Worm (Caenorhabditis elegans) whole organism, L4/young adult: ENCODE data around the gene W05B10.3.

ENCODE experiments used
- W03F9.2 ChIP-seq: fragments of 150-350 bp; optimal IDR thresholded peaks from 2 replicates; lab custom pipeline; 2014; ENCODE audit warnings: missing biosample characterization, missing genetic modification characterization
- dao-5 ChIP-seq: sonication (generic microtip); optimal IDR thresholded peaks from 2 replicates; lab custom pipeline; 2016; ENCODE audit warnings: missing genotype, missing genetic modification characterization, moderate library complexity, missing compliant biosample characterization
- him-1 ChIP-seq: sonication (generic microtip); optimal IDR thresholded peaks from 2 replicates; lab custom pipeline; 2016; ENCODE audit warnings: missing genotype, missing genetic modification reagents, missing genetic modification characterization, missing compliant biosample characterization

Gene W05B10.3

ce11 chrV:12636248-12636647 is 25.3 kb downstream of the W05B10.3 start:
- TF ChIP-seq W03F9.2 (tag; lab: Kevin White, UChicago) (no peak), him-1 (tag; lab: Kevin White, UChicago) (no peak), dao-5 (tag; lab: Kevin White, UChicago) (no peak)

ce11 chrV:12635218-12635617 is 26.3 kb downstream of the W05B10.3 start:
- TF ChIP-seq W03F9.2 (tag; lab: Kevin White, UChicago): no peak
- TF ChIP-seq him-1 (tag; lab: Kevin White, UChicago): no peak
- no peak for TF ChIP-seq dao-5 (tag; lab: Kevin White, UChicago)

- TF ChIP-seq dao-5 (tag; lab: Kevin White, UChicago): no peak
- TF ChIP-seq him-1 (tag; lab: Kevin White, UChicago): no peak
- no peak for TF ChIP-seq W03F9.2 (tag; lab: Kevin White, UChicago)
Observed at ce11 chrV:12634746-12635145, 26.8 kb downstream of the W05B10.3 start.

DNA sequence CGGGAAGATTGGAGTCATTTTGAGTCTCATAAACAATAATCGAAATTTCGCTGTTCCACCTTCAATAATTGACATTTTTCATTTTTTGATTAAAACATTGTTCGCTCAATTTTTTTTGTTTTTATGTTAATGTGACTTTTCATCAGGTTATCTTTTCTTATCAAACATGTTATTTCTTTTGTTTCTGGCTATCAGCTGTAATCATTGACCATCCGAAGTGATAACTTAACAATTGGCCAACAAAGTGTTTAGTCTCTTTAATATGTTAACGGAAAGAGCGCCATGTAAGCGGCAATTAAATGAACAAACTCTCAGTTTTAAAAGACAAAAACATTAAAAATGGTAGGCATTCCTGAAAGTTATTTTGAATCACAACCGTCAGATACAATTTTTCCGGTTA is 27.5 kb downstream of the W05B10.3 start:
- TF ChIP-seq him-1 (tag; lab: Kevin White, UChicago) (no peak), W03F9.2 (tag; lab: Kevin White, UChicago) (no peak), dao-5 (tag; lab: Kevin White, UChicago) (no peak)

ce11 chrV:12633046-12633445 is 28.5 kb downstream of the W05B10.3 start:
- TF ChIP-seq dao-5 (tag; lab: Kevin White, UChicago) (no peak), W03F9.2 (tag; lab: Kevin White, UChicago) (no peak), him-1 (tag; lab: Kevin White, UChicago) (no peak)

DNA sequence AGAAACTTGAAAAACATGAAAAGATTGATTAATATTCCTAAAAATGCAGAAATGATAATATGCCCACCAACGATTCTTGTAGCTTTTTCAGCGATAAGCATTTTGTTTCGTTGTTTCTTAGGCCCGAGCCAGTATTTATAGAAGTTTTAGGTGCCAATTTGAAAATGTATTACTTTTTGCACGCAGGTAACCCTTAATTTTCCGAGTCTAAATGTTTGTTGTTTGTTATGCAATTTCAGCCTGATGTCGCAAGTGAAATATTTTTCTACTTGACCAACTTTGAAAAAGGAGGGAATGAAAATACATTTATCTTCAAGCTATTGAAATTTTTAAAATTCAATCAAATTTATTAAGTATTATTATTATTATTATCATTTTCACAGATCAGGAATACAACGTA is 29.5 kb downstream of the W05B10.3 start, which contains the start of gene srx-113:
Gene srx-113 (minus strand): TSS at position 101 of the 400 bp plus-strand sequence.
- TF ChIP-seq dao-5 (tag; lab: Kevin White, UChicago) (no peak), W03F9.2 (tag; lab: Kevin White, UChicago) (no peak), him-1 (tag; lab: Kevin White, UChicago) (no peak)

DNA sequence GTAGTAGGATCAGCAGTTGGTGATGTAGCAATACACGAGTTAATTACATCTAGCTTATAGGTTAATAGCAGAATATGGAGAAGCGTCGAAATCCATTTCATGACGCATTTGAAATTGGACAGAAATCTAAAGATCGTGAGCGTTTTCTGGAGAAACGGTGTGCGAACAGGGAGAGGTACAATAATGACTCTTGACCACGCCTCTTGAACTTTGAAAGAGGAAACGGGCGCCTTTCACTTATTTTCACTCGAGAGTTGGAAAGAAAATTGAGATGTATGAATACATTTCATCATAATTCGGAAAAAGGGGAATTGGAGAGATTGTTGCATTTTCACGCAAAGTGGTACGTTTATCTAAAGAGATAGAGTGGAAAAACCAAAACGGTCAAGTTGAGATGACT is 31.8 kb downstream of the W05B10.3 start, which contains the start of gene F56H9.6:
Gene F56H9.6 (minus strand): TSS at position 101 of the 400 bp plus-strand sequence.
- TF ChIP-seq W03F9.2 (tag; lab: Kevin White, UChicago) (no peak), him-1 (tag; lab: Kevin White, UChicago) (no peak), dao-5 (tag; lab: Kevin White, UChicago) (no peak)

DNA sequence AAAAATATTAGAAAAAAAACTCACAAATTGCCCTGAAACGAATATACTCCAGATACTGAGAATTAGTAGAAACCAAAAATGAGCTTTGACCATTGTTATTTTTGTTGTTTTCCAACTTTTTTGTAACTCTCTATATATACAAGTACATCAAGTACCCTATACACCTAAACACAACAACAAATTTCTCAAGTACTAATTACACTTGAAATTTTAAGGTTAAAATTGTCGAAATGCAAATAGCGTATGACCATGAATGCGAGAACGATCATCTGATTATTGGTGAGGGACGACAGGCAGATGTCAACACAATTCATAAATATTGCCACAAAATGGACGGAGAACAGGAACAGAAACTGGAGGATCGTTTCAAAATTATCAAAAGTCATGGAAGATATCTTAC is 37.1 kb downstream of the W05B10.3 start, which contains the start of gene F56H9.9:
Gene F56H9.9 (minus strand): TSS at position 101 of the 400 bp plus-strand sequence.
- TF ChIP-seq W03F9.2 (tag; lab: Kevin White, UChicago): no peak
- no peak for TF ChIP-seq dao-5 (tag; lab: Kevin White, UChicago)
- no peak for TF ChIP-seq him-1 (tag; lab: Kevin White, UChicago)

DNA sequence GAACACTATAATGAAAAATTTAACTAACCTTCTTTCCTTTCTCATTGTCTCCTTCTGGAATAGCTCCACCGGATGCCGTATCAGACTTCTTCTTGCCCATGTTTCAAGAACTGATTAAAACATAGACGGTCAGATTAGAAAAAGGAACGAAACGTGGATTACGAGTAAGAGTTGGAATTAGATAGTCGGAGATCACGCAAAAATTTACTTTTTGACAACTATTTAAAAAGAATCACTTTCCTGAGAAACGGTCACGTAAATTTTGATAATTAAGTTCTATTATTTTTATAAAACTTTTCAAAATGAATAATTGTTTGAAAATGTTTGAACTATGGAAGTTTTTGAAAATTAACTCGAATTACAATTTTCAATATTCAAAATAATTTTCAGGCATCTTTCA is 49.4 kb downstream of the W05B10.3 start, which contains the start of gene cyc-2.2:
Gene cyc-2.2 (minus strand): TSS at position 101 of the 400 bp plus-strand sequence.
- no peak for TF ChIP-seq him-1 (tag; lab: Kevin White, UChicago)
- no peak for TF ChIP-seq dao-5 (tag; lab: Kevin White, UChicago)
- TF ChIP-seq W03F9.2 (tag; lab: Kevin White, UChicago): no peak
